Worm (Caenorhabditis elegans): Measurements from ENCODE around the gene his-69.

DNA sequence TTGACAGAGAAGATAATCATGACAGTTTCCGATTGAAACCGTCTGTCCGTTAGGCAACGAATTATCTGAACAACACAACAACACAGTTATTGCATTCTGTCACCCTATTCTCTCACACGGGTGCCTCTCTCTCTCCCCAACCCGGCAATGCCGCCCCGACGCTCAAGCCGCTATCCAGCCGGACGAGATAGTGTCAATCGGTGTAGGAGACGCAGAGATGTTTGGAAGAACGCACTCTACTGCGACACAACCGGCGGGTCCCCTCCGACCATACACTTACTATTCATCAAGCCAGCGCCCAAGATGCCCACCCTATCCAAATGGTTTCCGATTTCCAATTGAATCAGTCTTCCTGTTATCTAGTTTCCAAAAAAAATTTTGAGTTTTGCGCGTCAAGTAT lies 48.4 kb downstream of the his-69 start:
- TF ChIP-seq mdl-1 (tag; optimal IDR thresholded peaks at IDR 0.05) (no peak), ama-1 (optimal IDR thresholded peaks at IDR 0.05) (no peak), unc-62 (GFP tag; optimal IDR thresholded peaks at IDR 0.05) (no peak), tbx-2 (tag; optimal IDR thresholded peaks at IDR 0.05) (no peak)

All from whole organism, L3 larva.